Fruit fly (Drosophila melanogaster) whole organism, embryonic: Measurements from ENCODE around the gene amrt.

Experiments
- Ada2b ChIP-seq: fragments of 200-800 bp; sonication (Bioruptor generic); IDR thresholded peaks from 2 replicates; pipeline ENCODE4 v1.3.6; 2022; ENCODE audit warnings: missing biosample characterization, missing genetic modification characterization
- BtbVII ChIP-seq: fragments of 200-800 bp; sonication (Bioruptor generic); optimal IDR thresholded peaks from 3 replicates; lab custom pipeline; 2017; ENCODE audit warnings: missing biosample characterization, mild to moderate bottlenecking, missing genetic modification characterization
- CG10979 ChIP-seq: fragments of 200-800 bp; sonication (Bioruptor generic); optimal IDR thresholded peaks from 2 replicates; lab custom pipeline; 2018; ENCODE audit warnings: missing biosample characterization, mild to moderate bottlenecking, missing genetic modification characterization, moderate library complexity
- CG11456 ChIP-seq: fragments of 200-800 bp; sonication (Bioruptor generic); IDR thresholded peaks from 3 replicates; pipeline ENCODE4 v1.3.6; 2022; ENCODE audit warnings: missing biosample characterization, missing genetic modification characterization
- CG13624 ChIP-seq: fragments of 200-800 bp; sonication (Bioruptor generic); optimal IDR thresholded peaks from 2 replicates; lab custom pipeline; 2016; ENCODE audit warnings: missing biosample characterization, missing genetic modification characterization
- CG13775 ChIP-seq: fragments of 200-800 bp; sonication (Bioruptor generic); optimal IDR thresholded peaks from 3 replicates; lab custom pipeline; 2017; ENCODE audit warnings: missing biosample characterization, mild to moderate bottlenecking, missing genetic modification characterization
- CG15269 ChIP-seq: fragments of 200-800 bp; sonication (Bioruptor generic); optimal IDR thresholded peaks from 2 replicates; lab custom pipeline; 2018; ENCODE audit warnings: missing biosample characterization, mild to moderate bottlenecking, missing genetic modification characterization, moderate library complexity
- CG17568 ChIP-seq: fragments of 200-800 bp; sonication (Bioruptor generic); optimal IDR thresholded peaks from 2 replicates; lab custom pipeline; 2018; ENCODE audit warnings: missing biosample characterization, mild to moderate bottlenecking, missing genetic modification characterization, moderate library complexity
- CG18476 ChIP-seq: fragments of 200-800 bp; sonication (Bioruptor generic); optimal IDR thresholded peaks from 2 replicates; lab custom pipeline; 2016; ENCODE audit warnings: missing biosample characterization, mild to moderate bottlenecking, missing genetic modification characterization
- CG31441 ChIP-seq: fragments of 200-800 bp; sonication (Bioruptor generic); IDR thresholded peaks from 2 replicates; pipeline ENCODE4 v1.3.6; 2022; ENCODE audit warnings: missing biosample characterization, missing genetic modification characterization
- CG32767 ChIP-seq: fragments of 200-800 bp; sonication (Bioruptor generic); IDR thresholded peaks from 2 replicates; pipeline ENCODE4 v1.3.6; 2022; ENCODE audit warnings: missing biosample characterization, missing genetic modification characterization
- CG4854 ChIP-seq: fragments of 200-800 bp; sonication (Bioruptor generic); optimal IDR thresholded peaks from 2 replicates; lab custom pipeline; 2016; ENCODE audit warnings: missing biosample characterization, missing genetic modification characterization, inconsistent platforms
- CG5180 ChIP-seq: fragments of 200-800 bp; sonication (Bioruptor generic); optimal IDR thresholded peaks from 3 replicates; lab custom pipeline; 2017; ENCODE audit warnings: missing biosample characterization, missing genetic modification characterization, mild to moderate bottlenecking, moderate library complexity, missing genetic modification reagents
- CG6272 ChIP-seq: fragments of 200-800 bp; sonication (Bioruptor generic); IDR thresholded peaks from 2 replicates; pipeline ENCODE4 v1.3.6; 2022; ENCODE audit warnings: missing biosample characterization, missing genetic modification characterization
- CG6854 ChIP-seq: fragments of 200-800 bp; sonication (Bioruptor generic); optimal IDR thresholded peaks from 3 replicates; lab custom pipeline; 2017; ENCODE audit warnings: missing biosample characterization, mild to moderate bottlenecking, missing genetic modification characterization
- CG7372 ChIP-seq: fragments of 200-800 bp; sonication (Bioruptor generic); IDR thresholded peaks from 2 replicates; pipeline ENCODE4 v1.3.6; 2022; ENCODE audit warnings: missing biosample characterization, missing genetic modification characterization
- CG7987 ChIP-seq: fragments of 200-800 bp; sonication (Bioruptor generic); optimal IDR thresholded peaks from 2 replicates; lab custom pipeline; 2018; ENCODE audit warnings: missing biosample characterization, mild to moderate bottlenecking, missing genetic modification characterization, moderate library complexity
- CG8089 ChIP-seq: fragments of 200-800 bp; sonication (Bioruptor generic); optimal IDR thresholded peaks from 3 replicates; lab custom pipeline; 2016; ENCODE audit warnings: missing biosample characterization, missing genetic modification characterization
- CG8478 ChIP-seq: fragments of >200 bp; optimal IDR thresholded peaks from 2 replicates; lab custom pipeline; 2018
- CHES-1-like ChIP-seq: fragments of 200-800 bp; sonication (Bioruptor generic); optimal IDR thresholded peaks from 2 replicates; lab custom pipeline; 2016; ENCODE audit warnings: missing biosample characterization, missing genetic modification characterization
- Camta ChIP-seq: fragments of 200-800 bp; sonication (Bioruptor generic); optimal IDR thresholded peaks from 2 replicates; lab custom pipeline; 2016; ENCODE audit warnings: missing biosample characterization, missing genetic modification characterization
- Deaf1 ChIP-seq: fragments of 200-800 bp; optimal IDR thresholded peaks from 3 replicates; lab custom pipeline; 2019; ENCODE audit warnings: missing biosample characterization, mild to moderate bottlenecking, missing genetic modification characterization, moderate library complexity
- Dll ChIP-seq: fragments of 200-800 bp; sonication (Bioruptor generic); IDR thresholded peaks from 4 replicates; pipeline ENCODE4 v1.3.6; 2022; ENCODE audit warnings: missing biosample characterization, missing genetic modification characterization; ENCODE audit not compliant: partially characterized antibody
- Dref ChIP-seq: fragments of 200-800 bp; sonication (Bioruptor generic); IDR thresholded peaks from 2 replicates; pipeline ENCODE4 v1.3.6; 2022; ENCODE audit warnings: missing biosample characterization, missing genetic modification characterization
- Drgx ChIP-seq: fragments of 200-800 bp; sonication (Bioruptor generic); IDR thresholded peaks from 2 replicates; pipeline ENCODE4 v1.3.6; 2022; ENCODE audit warnings: missing biosample characterization, missing genetic modification characterization
- ERR ChIP-seq: fragments of 200-800 bp; sonication (Bioruptor generic); optimal IDR thresholded peaks from 2 replicates; lab custom pipeline; 2016; ENCODE audit warnings: missing biosample characterization, missing genetic modification characterization
- Max ChIP-seq: fragments of 200-800 bp; sonication (Bioruptor generic); optimal IDR thresholded peaks from 2 replicates; lab custom pipeline; 2016; ENCODE audit warnings: missing biosample characterization, mild to moderate bottlenecking, missing genetic modification characterization
- Optix ChIP-seq: fragments of 200-800 bp; sonication (Bioruptor generic); IDR thresholded peaks from 3 replicates; pipeline ENCODE4 v1.3.6; 2022; ENCODE audit warnings: missing biosample characterization, missing genetic modification characterization
- Side ChIP-seq: fragments of 200-800 bp; sonication (Bioruptor generic); optimal IDR thresholded peaks from 2 replicates; lab custom pipeline; 2016; ENCODE audit warnings: missing biosample characterization, missing genetic modification characterization
- Sox100B ChIP-seq: fragments of 200-800 bp; sonication (Bioruptor generic); optimal IDR thresholded peaks from 3 replicates; lab custom pipeline; 2018; ENCODE audit warnings: missing biosample characterization, mild to moderate bottlenecking, missing genetic modification characterization
- Stat92E ChIP-seq, 3 experiments: fragments of >200 bp in 2 of 3; fragments of 200-800 bp in 1 of 3; sonication (Bioruptor generic) in 1 of 3; optimal IDR thresholded peaks; 2 replicates each; lab custom pipeline; 2017 to 2019; ENCODE audit warnings: missing biosample characterization in 3 of 3, missing genetic modification characterization in 3 of 3, mild to moderate bottlenecking in 1 of 3, moderate library complexity in 1 of 3
- amos ChIP-seq: fragments of 200-800 bp; sonication (Bioruptor generic); IDR thresholded peaks from 2 replicates; pipeline ENCODE4 v1.3.6; 2022; ENCODE audit warnings: missing biosample characterization, missing genetic modification characterization; ENCODE audit not compliant: partially characterized antibody
- ap ChIP-seq: fragments of 200-800 bp; sonication (Bioruptor generic); IDR thresholded peaks from 2 replicates; pipeline ENCODE4 v1.3.6; 2022; ENCODE audit warnings: missing biosample characterization, missing genetic modification characterization
- crp ChIP-seq, 2 experiments: fragments of 200-800 bp; sonication (Bioruptor generic); optimal IDR thresholded peaks; 2 replicates in 1 of 2; 3 replicates in 1 of 2; lab custom pipeline; 2017; ENCODE audit warnings: missing biosample characterization in 2 of 2, missing genetic modification characterization in 2 of 2, mild to moderate bottlenecking in 1 of 2, moderate library complexity in 1 of 2
- eyg ChIP-seq: fragments of 200-800 bp; sonication (Bioruptor generic); optimal IDR thresholded peaks from 3 replicates; lab custom pipeline; 2016; ENCODE audit warnings: missing biosample characterization, missing genetic modification characterization
- gsb-n ChIP-seq: fragments of 200-800 bp; sonication (Bioruptor generic); optimal IDR thresholded peaks from 3 replicates; lab custom pipeline; 2018; ENCODE audit warnings: missing biosample characterization, mild to moderate bottlenecking, missing genetic modification characterization
- kay ChIP-seq: fragments of 200-800 bp; sonication (Bioruptor generic); optimal IDR thresholded peaks from 2 replicates; lab custom pipeline; 2016; ENCODE audit warnings: missing biosample characterization, missing genetic modification characterization
- ken ChIP-seq: fragments of 200-800 bp; sonication (Bioruptor generic); IDR thresholded peaks from 3 replicates; pipeline ENCODE4 v1.3.6; 2022; ENCODE audit warnings: missing biosample characterization, missing genetic modification characterization
- kni ChIP-seq: fragments of 200-800 bp; sonication (Bioruptor generic); optimal IDR thresholded peaks from 3 replicates; lab custom pipeline; 2017; ENCODE audit warnings: mild to moderate bottlenecking, missing biosample characterization, missing genetic modification reagents, missing genetic modification characterization
- nau ChIP-seq: fragments of 200-800 bp; sonication (Bioruptor generic); optimal IDR thresholded peaks from 3 replicates; lab custom pipeline; 2017; ENCODE audit warnings: missing biosample characterization, mild to moderate bottlenecking, missing genetic modification characterization, missing genetic modification reagents
- peb ChIP-seq: fragments of 200-800 bp; sonication (Bioruptor generic); IDR thresholded peaks from 2 replicates; pipeline ENCODE4 v1.3.6; 2022; ENCODE audit warnings: missing biosample characterization, missing genetic modification characterization
- pros ChIP-seq: fragments of 200-800 bp; sonication (Bioruptor generic); optimal IDR thresholded peaks from 3 replicates; lab custom pipeline; 2019; ENCODE audit warnings: missing biosample characterization, mild to moderate bottlenecking, missing genetic modification characterization, moderate library complexity
- repo ChIP-seq: fragments of 200-800 bp; sonication (Bioruptor generic); optimal IDR thresholded peaks from 2 replicates; lab custom pipeline; 2016; ENCODE audit warnings: missing biosample characterization, missing genetic modification characterization
- schlank ChIP-seq: fragments of 200-800 bp; sonication (Bioruptor generic); optimal IDR thresholded peaks from 2 replicates; lab custom pipeline; 2018; ENCODE audit warnings: missing biosample characterization, mild to moderate bottlenecking, missing genetic modification characterization
- scrt ChIP-seq: fragments of 200-800 bp; sonication (Bioruptor generic); optimal IDR thresholded peaks from 2 replicates; lab custom pipeline; 2018; ENCODE audit warnings: missing biosample characterization, mild to moderate bottlenecking, missing genetic modification characterization, moderate library complexity
- sisA ChIP-seq: fragments of 200-800 bp; sonication (Bioruptor generic); IDR thresholded peaks from 2 replicates; pipeline ENCODE4 v1.3.6; 2022; ENCODE audit warnings: missing biosample characterization, missing genetic modification characterization
- slou ChIP-seq: fragments of 200-800 bp; sonication (Bioruptor generic); optimal IDR thresholded peaks from 3 replicates; lab custom pipeline; 2016; ENCODE audit warnings: missing biosample characterization, missing genetic modification characterization
- stwl ChIP-seq: fragments of 200-800 bp; sonication (Bioruptor generic); optimal IDR thresholded peaks from 3 replicates; lab custom pipeline; 2018; ENCODE audit warnings: missing biosample characterization, mild to moderate bottlenecking, missing genetic modification characterization, moderate library complexity
- tap ChIP-seq: fragments of 200-800 bp; optimal IDR thresholded peaks from 3 replicates; lab custom pipeline; 2019; ENCODE audit warnings: missing biosample characterization, mild to moderate bottlenecking, missing genetic modification characterization, moderate library complexity
- ttk ChIP-seq: fragments of 200-800 bp; sonication (Bioruptor generic); IDR thresholded peaks from 2 replicates; pipeline ENCODE4 v2.1.2; 2022; ENCODE audit warnings: missing biosample characterization, missing genetic modification characterization

The amrt gene

DNA sequence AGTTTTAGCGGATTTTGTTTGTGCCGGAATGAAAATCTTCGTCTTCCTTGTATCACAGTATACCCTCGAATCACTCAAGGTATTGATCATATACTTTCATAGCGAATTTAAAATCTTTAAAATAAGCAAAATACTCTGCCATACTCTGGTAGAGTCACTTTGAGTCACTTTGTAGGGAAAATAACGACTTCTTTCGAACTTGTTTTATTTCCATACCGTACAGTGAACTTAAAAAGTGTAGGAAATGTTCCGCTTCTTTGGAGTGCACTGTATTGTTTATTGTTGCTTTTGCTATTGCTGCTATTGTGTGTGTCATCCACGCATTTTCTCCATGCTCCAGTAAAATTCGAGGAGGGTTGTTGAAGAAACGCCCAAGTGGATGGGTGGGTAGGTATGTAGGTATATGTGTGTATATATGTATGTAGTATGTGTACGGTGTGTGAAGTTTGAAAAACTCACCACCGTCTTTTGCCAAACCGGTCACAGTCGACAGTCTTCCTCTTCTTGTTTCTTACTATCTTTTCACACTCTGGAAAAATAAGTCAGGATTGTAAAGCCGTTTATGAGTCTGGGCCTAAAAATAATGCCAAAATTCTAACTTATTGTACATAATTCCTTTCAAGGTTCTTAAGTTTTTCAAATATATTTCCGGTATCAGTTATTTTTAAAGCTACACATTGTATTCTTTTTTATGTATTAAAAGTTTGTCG lies 6.9 kb downstream of the amrt start (continued):
- TF ChIP-seq CG32767 (GFP tag; lab: Robert Waterston, UW) (no peak), sisA (peak; percentile 24; the same call in 1 of the 2 replicates), Sox100B (no peak), CG31441 (GFP tag; lab: Robert Waterston, UW) (peak; percentile 38; the same call in 1 of the 2 replicates), CG8478 (lab: Kevin White, UChicago) (no peak), CG5180 (GFP tag; lab: Kevin White, UChicago) (no peak), peb (GFP tag; lab: Robert Waterston, UW) (peak; percentile 38; the same call in 1 of the 2 replicates), kni (GFP tag; lab: Kevin White, UChicago) (peak; percentile 75), CG7372 (0 out of 2 replicates have a peak, but pooled peaks have one; percentile 12), CG8089 (GFP tag; lab: Kevin White, UChicago) (no peak), CG6272 (no peak), ERR (GFP tag; lab: Kevin White, UChicago) (no peak), ken (no peak), eyg (no peak), Dll (GFP tag; lab: Robert Waterston, UW) (no peak), ap (no peak), repo (no peak), slou (GFP tag; lab: Kevin White, UChicago) (no peak), crp (GFP tag; optimal IDR thresholded peaks at IDR 0.05; lab: Kevin White, UChicago) (no peak), Stat92E (GFP tag; optimal IDR thresholded peaks at IDR 0.05; lab: Kevin White, UChicago) (no peak), Optix (GFP tag; lab: Robert Waterston, UW) (0 out of 3 replicates have a peak, but pooled peaks have one; percentile 10), scrt (GFP tag; lab: Kevin White, UChicago) (peak; percentile 43), CG7987 (no peak), Camta (GFP tag; lab: Kevin White, UChicago) (no peak), CG13775 (GFP tag; lab: Kevin White, UChicago) (no peak), CG10979 (tag; lab: Kevin White, UChicago) (peak; percentile 36), CG15269 (tag; lab: Kevin White, UChicago) (peak; percentile 26), ttk (GFP tag; lab: Robert Waterston, UW) (no peak), tap (tag; lab: Kevin White, UChicago) (peak; percentile 2), CG11456 (GFP tag; lab: Robert Waterston, UW) (no peak), Ada2b (GFP tag; lab: Robert Waterston, UW) (peak; percentile 23; the same call in 1 of the 2 replicates), Drgx (GFP tag; lab: Robert Waterston, UW) (no peak), CG6854 (GFP tag; lab: Kevin White, UChicago) (peak; percentile 16), CG18476 (GFP tag; lab: Kevin White, UChicago) (no peak), stwl (tag; lab: Kevin White, UChicago) (no peak), CG13624 (peak; percentile 9), amos (GFP tag; lab: Robert Waterston, UW) (no peak), CG17568 (GFP tag; lab: Kevin White, UChicago) (no peak), Side (GFP tag; lab: Kevin White, UChicago) (peak; percentile 42), Dref (GFP tag; lab: Robert Waterston, UW) (no peak), nau (GFP tag; lab: Kevin White, UChicago) (no peak), Deaf1 (tag; lab: Kevin White, UChicago) (peak; percentile 22), schlank (tag; lab: Kevin White, UChicago) (no peak), pros (peak; percentile 96), CHES-1-like (GFP tag; lab: Kevin White, UChicago) (no peak), BtbVII (peak; percentile 24), CG4854 (no peak), gsb-n (peak; percentile 50), kay (GFP tag; lab: Kevin White, UChicago) (peak; percentile 34), Max (GFP tag; lab: Kevin White, UChicago) (no peak)
